Fruit fly (Drosophila melanogaster) whole organism: ENCODE results near the gene CG14075.

Experiments
- CG8478 ChIP-seq: fragments of >200 bp; optimal IDR thresholded peaks from 2 replicates; lab custom pipeline; 2018; ENCODE audit warnings: inconsistent platforms
- Dll ChIP-seq: fragments of >200 bp; optimal IDR thresholded peaks from 2 replicates; lab custom pipeline; 2017
- EcR ChIP-seq, 2 experiments: fragments of >200 bp; optimal IDR thresholded peaks; 2 replicates each; lab custom pipeline; 2017; ENCODE audit warnings: missing biosample characterization in 2 of 2, missing genetic modification characterization in 2 of 2, missing genetic modification reagents in 2 of 2
- pan ChIP-seq: fragments of >200 bp; optimal IDR thresholded peaks from 2 replicates; lab custom pipeline; 2017

dm6 chr3L:19005396-19005795 lies 20.6 kb downstream of the CG14075 start:
- no peak for TF ChIP-seq pan
- TF ChIP-seq CG8478 (lab: Kevin White, UChicago): no peak
- no peak for TF ChIP-seq EcR (GFP tag; optimal IDR thresholded peaks at IDR 0.05; lab: Kevin White, UChicago)
- TF ChIP-seq Dll: no peak
